Worm (Caenorhabditis elegans): Measurements from ENCODE around the gene R53.8.

Gene R53.8

ce11 chrII:9984866-9985336, 8.4 kb downstream of the R53.8 start:
- TF ChIP-seq flt-1 (GFP tag; IDR thresholded peaks at IDR 0.05) (no peak), ztf-29 (GFP tag; IDR thresholded peaks at IDR 0.05) (no peak), klf-2 (GFP tag; conservative IDR thresholded peaks at IDR 0.05) (no peak), ztf-23 (GFP tag; IDR thresholded peaks at IDR 0.05) (no peak), cog-1 (tag; optimal IDR thresholded peaks at IDR 0.05) (no peak), tab-1 (GFP tag; IDR thresholded peaks at IDR 0.05) (no peak), ref-1 (GFP tag; conservative IDR thresholded peaks at IDR 0.05) (no peak), T22C8.4 (GFP tag; IDR thresholded peaks at IDR 0.05) (no peak), med-1 (GFP tag; optimal IDR thresholded peaks at IDR 0.05; ENCODE audit: insufficient read depth) (no peak)

- no peak for TF ChIP-seq med-1 (GFP tag; optimal IDR thresholded peaks at IDR 0.05; ENCODE audit: insufficient read depth)
- no peak for TF ChIP-seq cog-1 (tag; optimal IDR thresholded peaks at IDR 0.05)
- TF ChIP-seq T22C8.4 (GFP tag; IDR thresholded peaks at IDR 0.05): no peak
- no peak for TF ChIP-seq flt-1 (GFP tag; IDR thresholded peaks at IDR 0.05)
- TF ChIP-seq ztf-23 (GFP tag; IDR thresholded peaks at IDR 0.05): no peak
- TF ChIP-seq klf-2 (GFP tag; conservative IDR thresholded peaks at IDR 0.05): no peak
- TF ChIP-seq ztf-29 (GFP tag; IDR thresholded peaks at IDR 0.05): no peak
- TF ChIP-seq tab-1 (GFP tag; IDR thresholded peaks at IDR 0.05): no peak
- TF ChIP-seq ref-1 (GFP tag; conservative IDR thresholded peaks at IDR 0.05): no peak
Observed at ce11 chrII:9986635-9987575, 10.4 kb downstream of the R53.8 start.

ce11 chrII:9988620-9989019, 12.1 kb downstream of the R53.8 start:
- TF ChIP-seq tab-1 (GFP tag; IDR thresholded peaks at IDR 0.05) (no peak), cog-1 (tag; optimal IDR thresholded peaks at IDR 0.05) (no peak), klf-2 (GFP tag; conservative IDR thresholded peaks at IDR 0.05) (no peak), med-1 (GFP tag; optimal IDR thresholded peaks at IDR 0.05; ENCODE audit: insufficient read depth) (no peak), flt-1 (GFP tag; IDR thresholded peaks at IDR 0.05) (no peak), ref-1 (GFP tag; conservative IDR thresholded peaks at IDR 0.05) (no peak), T22C8.4 (GFP tag; IDR thresholded peaks at IDR 0.05) (no peak), ztf-23 (GFP tag; IDR thresholded peaks at IDR 0.05) (no peak), ztf-29 (GFP tag; IDR thresholded peaks at IDR 0.05) (no peak)

ce11 chrII:9989533-9989932, 13.0 kb downstream of the R53.8 start:
- TF ChIP-seq T22C8.4 (GFP tag; IDR thresholded peaks at IDR 0.05) (no peak), klf-2 (GFP tag; conservative IDR thresholded peaks at IDR 0.05) (no peak), med-1 (GFP tag; optimal IDR thresholded peaks at IDR 0.05; ENCODE audit: insufficient read depth) (no peak), flt-1 (GFP tag; IDR thresholded peaks at IDR 0.05) (no peak), ztf-29 (GFP tag; IDR thresholded peaks at IDR 0.05) (no peak), cog-1 (tag; optimal IDR thresholded peaks at IDR 0.05) (no peak), ztf-23 (GFP tag; IDR thresholded peaks at IDR 0.05) (no peak), tab-1 (GFP tag; IDR thresholded peaks at IDR 0.05) (no peak), ref-1 (GFP tag; conservative IDR thresholded peaks at IDR 0.05) (no peak)

ce11 chrII:9990812-9991211, 14.3 kb downstream of the R53.8 start, which contains the start of gene lec-3:
TSS of gene lec-3 (plus strand) at chrII:9991112.
- TF ChIP-seq cog-1 (tag; optimal IDR thresholded peaks at IDR 0.05): no peak
- TF ChIP-seq tab-1 (GFP tag; IDR thresholded peaks at IDR 0.05): no peak
- TF ChIP-seq ztf-23 (GFP tag; IDR thresholded peaks at IDR 0.05): no peak
- no peak for TF ChIP-seq klf-2 (GFP tag; conservative IDR thresholded peaks at IDR 0.05)
- TF ChIP-seq T22C8.4 (GFP tag; IDR thresholded peaks at IDR 0.05): no peak
- TF ChIP-seq flt-1 (GFP tag; IDR thresholded peaks at IDR 0.05): no peak
- TF ChIP-seq med-1 (GFP tag; optimal IDR thresholded peaks at IDR 0.05; ENCODE audit: insufficient read depth): no peak
- TF ChIP-seq ztf-29 (GFP tag; IDR thresholded peaks at IDR 0.05): no peak
- no peak for TF ChIP-seq ref-1 (GFP tag; conservative IDR thresholded peaks at IDR 0.05)

- TF ChIP-seq ztf-23 (GFP tag; IDR thresholded peaks at IDR 0.05): no peak
- TF ChIP-seq cog-1 (tag; optimal IDR thresholded peaks at IDR 0.05): no peak
- no peak for TF ChIP-seq ref-1 (GFP tag; conservative IDR thresholded peaks at IDR 0.05)
- no peak for TF ChIP-seq T22C8.4 (GFP tag; IDR thresholded peaks at IDR 0.05)
- no peak for TF ChIP-seq flt-1 (GFP tag; IDR thresholded peaks at IDR 0.05)
- TF ChIP-seq med-1 (GFP tag; optimal IDR thresholded peaks at IDR 0.05; ENCODE audit: insufficient read depth): no peak
Observed at ce11 chrII:9992474-9992873, 16.0 kb downstream of the R53.8 start.

- no peak for TF ChIP-seq T22C8.4 (GFP tag; IDR thresholded peaks at IDR 0.05)
- no peak for TF ChIP-seq tab-1 (GFP tag; IDR thresholded peaks at IDR 0.05)
- TF ChIP-seq cog-1 (tag; optimal IDR thresholded peaks at IDR 0.05): no peak
- TF ChIP-seq ref-1 (GFP tag; conservative IDR thresholded peaks at IDR 0.05): no peak
- no peak for TF ChIP-seq klf-2 (GFP tag; conservative IDR thresholded peaks at IDR 0.05)
- TF ChIP-seq flt-1 (GFP tag; IDR thresholded peaks at IDR 0.05): no peak
- no peak for TF ChIP-seq ztf-23 (GFP tag; IDR thresholded peaks at IDR 0.05)
- no peak for TF ChIP-seq ztf-29 (GFP tag; IDR thresholded peaks at IDR 0.05)
- TF ChIP-seq med-1 (GFP tag; optimal IDR thresholded peaks at IDR 0.05; ENCODE audit: insufficient read depth): no peak
Observed at ce11 chrII:9994679-9995078, 18.2 kb downstream of the R53.8 start.

ce11 chrII:10001065-10001464, 24.6 kb downstream of the R53.8 start, which contains the start of gene nlt-1:
TSS of gene nlt-1 (minus strand) at chrII:10001142.
- TF ChIP-seq tab-1 (GFP tag; IDR thresholded peaks at IDR 0.05) (no peak), ref-1 (GFP tag; conservative IDR thresholded peaks at IDR 0.05) (no peak), med-1 (GFP tag; optimal IDR thresholded peaks at IDR 0.05; ENCODE audit: insufficient read depth) (no peak), klf-2 (GFP tag; conservative IDR thresholded peaks at IDR 0.05) (no peak), ztf-29 (GFP tag; IDR thresholded peaks at IDR 0.05) (no peak), ztf-23 (GFP tag; IDR thresholded peaks at IDR 0.05) (no peak), cog-1 (tag; optimal IDR thresholded peaks at IDR 0.05) (no peak), T22C8.4 (GFP tag; IDR thresholded peaks at IDR 0.05) (no peak), flt-1 (GFP tag; IDR thresholded peaks at IDR 0.05) (no peak)

ce11 chrII:10001546-10001945, 25.0 kb downstream of the R53.8 start, which contains the start of gene ZK892.3:
TSS of gene ZK892.3 (plus strand) at chrII:10001846.
- TF ChIP-seq cog-1 (tag; optimal IDR thresholded peaks at IDR 0.05) (no peak), flt-1 (GFP tag; IDR thresholded peaks at IDR 0.05) (no peak), ref-1 (GFP tag; conservative IDR thresholded peaks at IDR 0.05) (no peak), tab-1 (GFP tag; IDR thresholded peaks at IDR 0.05) (no peak), T22C8.4 (GFP tag; IDR thresholded peaks at IDR 0.05) (no peak), klf-2 (GFP tag; conservative IDR thresholded peaks at IDR 0.05) (no peak), ztf-29 (GFP tag; IDR thresholded peaks at IDR 0.05) (no peak), ztf-23 (GFP tag; IDR thresholded peaks at IDR 0.05) (no peak), med-1 (GFP tag; optimal IDR thresholded peaks at IDR 0.05; ENCODE audit: insufficient read depth) (no peak)

Data from whole organism, midembryonic.